Fruit fly (Drosophila melanogaster): ENCODE measurements around the gene CG46397.

DNA sequence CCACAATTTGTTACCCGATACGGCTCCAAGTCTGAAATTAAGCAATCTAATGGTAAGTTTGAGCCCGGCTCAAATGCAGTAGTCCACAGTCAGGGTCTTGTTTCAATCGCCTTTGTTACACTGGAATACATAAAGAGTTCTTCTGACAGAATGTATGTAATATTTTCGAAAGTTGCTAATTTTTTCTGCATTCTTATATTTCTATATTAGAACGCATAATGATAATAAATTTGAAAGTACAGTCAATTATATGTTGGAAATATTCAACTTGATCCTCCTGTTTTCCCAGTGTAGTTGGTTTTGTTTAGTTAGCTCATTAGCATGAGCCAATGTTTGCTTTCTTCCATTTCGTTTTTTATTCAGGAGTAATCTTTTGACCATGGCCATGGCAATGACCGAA lies 23.7 kb upstream of the CG46397 start:
- no peak for TF ChIP-seq CG12605 (GFP tag; IDR thresholded peaks at IDR 0.05)
- TF ChIP-seq gl (tag; optimal IDR thresholded peaks at IDR 0.05): no peak
- no peak for TF ChIP-seq fd96Ca (GFP tag; IDR thresholded peaks at IDR 0.05)
- TF ChIP-seq EcR (GFP tag; optimal IDR thresholded peaks at IDR 0.05): no peak
- TF ChIP-seq rn (GFP tag; IDR thresholded peaks at IDR 0.05): no peak
- no peak for TF ChIP-seq CG9948 (tag; optimal IDR thresholded peaks at IDR 0.05)
- TF ChIP-seq CG13204 (GFP tag; optimal IDR thresholded peaks at IDR 0.05): no peak
- TF ChIP-seq CG14655 (GFP tag; optimal IDR thresholded peaks at IDR 0.05): no peak
- no peak for TF ChIP-seq Snoo (tag; optimal IDR thresholded peaks at IDR 0.05)
- TF ChIP-seq D1 (tag; optimal IDR thresholded peaks at IDR 0.05): no peak
- TF ChIP-seq CG15710 (tag; optimal IDR thresholded peaks at IDR 0.05): no peak
- TF ChIP-seq CG4496 (GFP tag; IDR thresholded peaks at IDR 0.05): peak; percentile 50; the same call in 2 of the 3 replicates
- TF ChIP-seq CG10348 (GFP tag; IDR thresholded peaks at IDR 0.05): no peak

Measured in whole organism, pupa.